Worm (Caenorhabditis elegans) whole organism, L2 larva: ENCODE data around the gene srg-67.

ENCODE experiments used
- Y55F3AM.14 ChIP-seq: fragments of 200-800 bp; sonication (Bioruptor generic); optimal IDR thresholded peaks from 2 replicates; lab custom pipeline; 2018; ENCODE audit warnings: mild to moderate bottlenecking, missing genetic modification characterization, missing compliant biosample characterization
- ama-1 ChIP-seq: fragments of 150-350 bp; optimal IDR thresholded peaks from 2 replicates; lab custom pipeline; 2018; ENCODE audit warnings: inconsistent platforms
- blmp-1 ChIP-seq: sonication (generic microtip); optimal IDR thresholded peaks from 2 replicates; lab custom pipeline; 2017; ENCODE audit warnings: missing genetic modification characterization, mild to moderate bottlenecking, missing compliant biosample characterization, antibody characterized with exemption, moderate library complexity; ENCODE audit not compliant: insufficient read depth
- egl-27 ChIP-seq: sonication (generic microtip); optimal IDR thresholded peaks from 3 replicates; lab custom pipeline; 2017; ENCODE audit warnings: missing biosample characterization, missing genetic modification reagents, missing genetic modification characterization
- nhr-23 ChIP-seq: fragments of 150-350 bp; optimal IDR thresholded peaks from 2 replicates; lab custom pipeline; 2014; ENCODE audit warnings: missing biosample characterization, missing genetic modification reagents, missing genetic modification characterization
- snpc-4 ChIP-seq: fragments of 150-350 bp; optimal IDR thresholded peaks from 2 replicates; lab custom pipeline; 2014; ENCODE audit warnings: missing biosample characterization, missing genetic modification characterization
- zag-1 ChIP-seq: fragments of 150-350 bp; optimal IDR thresholded peaks from 2 replicates; lab custom pipeline; 2014; ENCODE audit warnings: missing biosample characterization, missing genetic modification characterization

ce11 chrV:5447057-5447456 is 15.7 kb downstream of the srg-67 start:
- TF ChIP-seq blmp-1 (tag; lab: Kevin White, UChicago): no peak
- no peak for TF ChIP-seq nhr-23 (tag; lab: Kevin White, UChicago)
- TF ChIP-seq zag-1 (tag; lab: Kevin White, UChicago): no peak
- TF ChIP-seq Y55F3AM.14: no peak
- no peak for TF ChIP-seq ama-1 (lab: Kevin White, UChicago)
- TF ChIP-seq snpc-4 (tag; lab: Kevin White, UChicago): no peak
- TF ChIP-seq egl-27 (tag; lab: Kevin White, UChicago): no peak
